ENCODE assay signal across 3 fruit fly cellular contexts in genomic region chrX:12747746-12748710, dm6.
A peak's percentile ranks its signal among the peaks of the same experiment; 100 is the strongest.
TF ChIP-seq lines count a peak whose summit lies in the region.

No protein-coding gene starts in this region.

TF ChIP-seq in whole organism, embryonic, 481 proteins besides CTCF, POLR2A, EP300 and RAD21 (continued from another document and continues in another):
- no peak for TF ChIP-seq CkIIα-i1 (GFP tag; IDR thresholded peaks at IDR 0.05; lab: Robert Waterston, UW)
- TF ChIP-seq CG1529 (GFP tag; optimal IDR thresholded peaks at IDR 0.05; lab: Kevin White, UChicago) = no peak
- peak in 1 of 3 experiments; percentile 82 for TF ChIP-seq lola (GFP tag; optimal IDR thresholded peaks at IDR 0.05; lab: Kevin White, UChicago)
- TF ChIP-seq Oaz (GFP tag; IDR thresholded peaks at IDR 0.05; lab: Robert Waterston, UW) = no peak
- TF ChIP-seq Poxn (GFP tag; IDR thresholded peaks at IDR 0.05; lab: Robert Waterston, UW) = no peak
- peak; percentile 70 for TF ChIP-seq tap (tag; optimal IDR thresholded peaks at IDR 0.05; lab: Kevin White, UChicago)
- TF ChIP-seq CG1233 (GFP tag; optimal IDR thresholded peaks at IDR 0.05; lab: Kevin White, UChicago) = peak; percentile 49
- TF ChIP-seq inv (GFP tag; IDR thresholded peaks at IDR 0.05; lab: Robert Waterston, UW; ENCODE audit: partially characterized antibody) = no peak
- no peak for TF ChIP-seq CG4707 (GFP tag; optimal IDR thresholded peaks at IDR 0.05; lab: Kevin White, UChicago)
- TF ChIP-seq CG33557 (GFP tag; optimal IDR thresholded peaks at IDR 0.05; lab: Kevin White, UChicago) = peak; percentile 52
- TF ChIP-seq CG1832 (GFP tag; optimal IDR thresholded peaks at IDR 0.05; lab: Kevin White, UChicago) = peak; percentile 30
- TF ChIP-seq otp (GFP tag; IDR thresholded peaks at IDR 0.05; lab: Robert Waterston, UW) = no peak
- TF ChIP-seq wek (GFP tag; optimal IDR thresholded peaks at IDR 0.05; lab: Kevin White, UChicago) = no peak
- no peak for TF ChIP-seq CG34376 (GFP tag; optimal IDR thresholded peaks at IDR 0.05; lab: Kevin White, UChicago)
- no peak for TF ChIP-seq NK7.1 (GFP tag; optimal IDR thresholded peaks at IDR 0.05; lab: Kevin White, UChicago)
- TF ChIP-seq vnd (GFP tag; IDR thresholded peaks at IDR 0.05; lab: Robert Waterston, UW; ENCODE audit: partially characterized antibody) = no peak
- peak; percentile 43 for TF ChIP-seq CG12104 (GFP tag; optimal IDR thresholded peaks at IDR 0.05; lab: Kevin White, UChicago)
- TF ChIP-seq Dref (GFP tag; IDR thresholded peaks at IDR 0.05; lab: Robert Waterston, UW) = no peak
- peak; percentile 21 for TF ChIP-seq Xbp1 (GFP tag; optimal IDR thresholded peaks at IDR 0.05; lab: Kevin White, UChicago)
- no peak for TF ChIP-seq CG14441 (GFP tag; IDR thresholded peaks at IDR 0.05; lab: Robert Waterston, UW)
- peak; percentile 10 for TF ChIP-seq BtbVII (GFP tag; optimal IDR thresholded peaks at IDR 0.05; lab: Kevin White, UChicago)
- TF ChIP-seq en (GFP tag; optimal IDR thresholded peaks at IDR 0.05; lab: Kevin White, UChicago) = no peak
- no peak for TF ChIP-seq sens-2 (GFP tag; IDR thresholded peaks at IDR 0.05; lab: Robert Waterston, UW)
- no peak for TF ChIP-seq chn (GFP tag; optimal IDR thresholded peaks at IDR 0.05; lab: Kevin White, UChicago)
- peak; percentile 42 for TF ChIP-seq CG12659 (GFP tag; optimal IDR thresholded peaks at IDR 0.05; lab: Kevin White, UChicago)
- no peak for TF ChIP-seq Max (GFP tag; optimal IDR thresholded peaks at IDR 0.05; lab: Kevin White, UChicago)
- no peak for TF ChIP-seq ato (GFP tag; IDR thresholded peaks at IDR 0.05; lab: Robert Waterston, UW; ENCODE audit: partially characterized antibody)
- no peak for TF ChIP-seq Dip2 (GFP tag; IDR thresholded peaks at IDR 0.05; lab: Robert Waterston, UW)
- TF ChIP-seq CG1024 (GFP tag; IDR thresholded peaks at IDR 0.05; lab: Robert Waterston, UW) = no peak
- no peak for TF ChIP-seq kay (GFP tag; optimal IDR thresholded peaks at IDR 0.05; lab: Kevin White, UChicago)
- peak; percentile 17 for TF ChIP-seq HHEX (GFP tag; optimal IDR thresholded peaks at IDR 0.05; lab: Kevin White, UChicago)
- no peak for TF ChIP-seq CG2875 (GFP tag; optimal IDR thresholded peaks at IDR 0.05; lab: Kevin White, UChicago)
- TF ChIP-seq gsb (GFP tag; IDR thresholded peaks at IDR 0.05; lab: Robert Waterston, UW) = no peak
- no peak for TF ChIP-seq Optix (GFP tag; IDR thresholded peaks at IDR 0.05; lab: Robert Waterston, UW)
- TF ChIP-seq gcm (GFP tag; optimal IDR thresholded peaks at IDR 0.05; lab: Kevin White, UChicago) = peak; percentile 70
- TF ChIP-seq Fer3 (tag; optimal IDR thresholded peaks at IDR 0.05; lab: Kevin White, UChicago) = peak; percentile 51
- peak; percentile 23 for TF ChIP-seq exex (tag; optimal IDR thresholded peaks at IDR 0.05; lab: Kevin White, UChicago)
- no peak for TF ChIP-seq knrl (GFP tag; IDR thresholded peaks at IDR 0.05; lab: Robert Waterston, UW; ENCODE audit: partially characterized antibody)
- no peak for TF ChIP-seq salm (tag; optimal IDR thresholded peaks at IDR 0.05; lab: Kevin White, UChicago)
- no peak for TF ChIP-seq yki (optimal IDR thresholded peaks at IDR 0.05; lab: Kevin White, UChicago)
- TF ChIP-seq BEAF-32 (GFP tag; optimal IDR thresholded peaks at IDR 0.05; lab: Kevin White, UChicago) = no peak
- TF ChIP-seq Myb (GFP tag; optimal IDR thresholded peaks at IDR 0.05; lab: Kevin White, UChicago) = no peak
- TF ChIP-seq Oli (tag; optimal IDR thresholded peaks at IDR 0.05; lab: Kevin White, UChicago) = peak; percentile 70
- TF ChIP-seq D19B (GFP tag; optimal IDR thresholded peaks at IDR 0.05; lab: Kevin White, UChicago) = no peak
- TF ChIP-seq az2 (GFP tag; optimal IDR thresholded peaks at IDR 0.05; lab: Kevin White, UChicago) = peak; percentile 50
- TF ChIP-seq TFAM (GFP tag; optimal IDR thresholded peaks at IDR 0.05; lab: Kevin White, UChicago) = no peak

TF ChIP-seq in whole organism, prepupa, 60 proteins besides CTCF, POLR2A, EP300 and RAD21 (continued from another document):
- TF ChIP-seq vri (GFP tag; optimal IDR thresholded peaks at IDR 0.05; lab: Kevin White, UChicago) (no peak), fd85E (GFP tag; optimal IDR thresholded peaks at IDR 0.05; lab: Kevin White, UChicago) (no peak), Eip75B (GFP tag; optimal IDR thresholded peaks at IDR 0.05; lab: Kevin White, UChicago) (no peak), CG7368 (GFP tag; optimal IDR thresholded peaks at IDR 0.05; lab: Kevin White, UChicago) (no peak), CG9139 (GFP tag; optimal IDR thresholded peaks at IDR 0.05; lab: Kevin White, UChicago) (no peak), esn (GFP tag; optimal IDR thresholded peaks at IDR 0.05; lab: Kevin White, UChicago) (peak; percentile 52), cyc (GFP tag; optimal IDR thresholded peaks at IDR 0.05; lab: Kevin White, UChicago) (peak; percentile 38), CG11762 (GFP tag; optimal IDR thresholded peaks at IDR 0.05; lab: Kevin White, UChicago; ENCODE audit: insufficient read depth) (peak; percentile 23), Smox (GFP tag; optimal IDR thresholded peaks at IDR 0.05; lab: Kevin White, UChicago) (peak; percentile 59), Met (GFP tag; optimal IDR thresholded peaks at IDR 0.05; lab: Kevin White, UChicago) (peak; percentile 30), Eip78C (GFP tag; lab: Kevin White, UChicago) (peak; percentile 89), ss (GFP tag; optimal IDR thresholded peaks at IDR 0.05; lab: Kevin White, UChicago) (peak; percentile 46 to 58), CG32006 (GFP tag; optimal IDR thresholded peaks at IDR 0.05; lab: Kevin White, UChicago) (peak; percentile 68), CG8632 (GFP tag; optimal IDR thresholded peaks at IDR 0.05; lab: Kevin White, UChicago) (peak; percentile 66), CG6854 (GFP tag; optimal IDR thresholded peaks at IDR 0.05; lab: Kevin White, UChicago) (no peak), CG16779 (tag; optimal IDR thresholded peaks at IDR 0.05; lab: Kevin White, UChicago) (peak; percentile 31), Hr38 (GFP tag; optimal IDR thresholded peaks at IDR 0.05; lab: Kevin White, UChicago) (no peak), CG6808 (GFP tag; optimal IDR thresholded peaks at IDR 0.05; lab: Kevin White, UChicago) (peak; percentile 57), pdm3 (GFP tag; optimal IDR thresholded peaks at IDR 0.05; lab: Kevin White, UChicago) (peak; percentile 40), CG6276 (GFP tag; optimal IDR thresholded peaks at IDR 0.05; lab: Kevin White, UChicago) (peak; percentile 43), CG3919 (GFP tag; optimal IDR thresholded peaks at IDR 0.05; lab: Kevin White, UChicago) (peak; percentile 64), dac (GFP tag; optimal IDR thresholded peaks at IDR 0.05; lab: Kevin White, UChicago) (no peak), Ets96B (tag; optimal IDR thresholded peaks at IDR 0.05; lab: Kevin White, UChicago) (peak; percentile 58), CG8319 (GFP tag; optimal IDR thresholded peaks at IDR 0.05; lab: Kevin White, UChicago) (no peak), Sox14 (GFP tag; optimal IDR thresholded peaks at IDR 0.05; lab: Kevin White, UChicago) (peak; percentile 15), CG15336 (GFP tag; IDR thresholded peaks at IDR 0.05; lab: Robert Waterston, UW) (peak; percentile 19; the same call in 1 of the 2 replicates), CG8119 (GFP tag; IDR thresholded peaks at IDR 0.05; lab: Robert Waterston, UW) (peak; percentile 16; the same call in 2 of the 3 replicates), Hr4 (GFP tag; optimal IDR thresholded peaks at IDR 0.05; lab: Kevin White, UChicago) (peak; percentile 17), fkh (GFP tag; optimal IDR thresholded peaks at IDR 0.05; lab: Kevin White, UChicago) (no peak), topi (GFP tag; optimal IDR thresholded peaks at IDR 0.05; lab: Kevin White, UChicago) (peak; percentile 64), Eip93F (GFP tag; optimal IDR thresholded peaks at IDR 0.05; lab: Kevin White, UChicago) (peak; percentile 22), achi (GFP tag; optimal IDR thresholded peaks at IDR 0.05; lab: Kevin White, UChicago) (peak; percentile 51), Lpt (GFP tag; optimal IDR thresholded peaks at IDR 0.05; lab: Kevin White, UChicago) (no peak), CG11294 (GFP tag; IDR thresholded peaks at IDR 0.05; lab: Robert Waterston, UW) (no peak), lz (GFP tag; optimal IDR thresholded peaks at IDR 0.05; lab: Kevin White, UChicago) (peak; percentile 37), spab (GFP tag; optimal IDR thresholded peaks at IDR 0.05; lab: Kevin White, UChicago) (peak; percentile 31), CG31627 (GFP tag; optimal IDR thresholded peaks at IDR 0.05; lab: Kevin White, UChicago) (peak; percentile 31), Sox15 (GFP tag; optimal IDR thresholded peaks at IDR 0.05; lab: Kevin White, UChicago) (peak; percentile 52), CG1621 (tag; optimal IDR thresholded peaks at IDR 0.05; lab: Kevin White, UChicago) (no peak)
TF ChIP-seq in whole organism, prepupa: peak in this region for 42.

TF ChIP-seq in whole organism, wandering third instar larva, 38 proteins besides CTCF, POLR2A, EP300 and RAD21 (continued from another document):
- TF ChIP-seq Hnf4 (GFP tag; optimal IDR thresholded peaks at IDR 0.05; lab: Kevin White, UChicago) = no peak
- no peak for TF ChIP-seq CrebA (GFP tag; optimal IDR thresholded peaks at IDR 0.05; lab: Kevin White, UChicago; ENCODE audit: borderline replicate concordance)
- no peak for TF ChIP-seq usp (GFP tag; optimal IDR thresholded peaks at IDR 0.05; lab: Kevin White, UChicago)
- TF ChIP-seq woc (GFP tag; optimal IDR thresholded peaks at IDR 0.05; lab: Kevin White, UChicago) = no peak
- no peak for TF ChIP-seq Vsx2 (GFP tag; optimal IDR thresholded peaks at IDR 0.05; lab: Kevin White, UChicago; ENCODE audit: partially characterized antibody)
- TF ChIP-seq h (GFP tag; optimal IDR thresholded peaks at IDR 0.05; lab: Kevin White, UChicago) = no peak
- TF ChIP-seq HLH106 (tag; optimal IDR thresholded peaks at IDR 0.05; lab: Kevin White, UChicago) = peak; percentile 39
- TF ChIP-seq Dfd (GFP tag; optimal IDR thresholded peaks at IDR 0.05; lab: Kevin White, UChicago) = no peak
- peak; percentile 99 for TF ChIP-seq psq (GFP tag; optimal IDR thresholded peaks at IDR 0.05; lab: Kevin White, UChicago)
- TF ChIP-seq sage (GFP tag; optimal IDR thresholded peaks at IDR 0.05; lab: Kevin White, UChicago) = no peak
